Fruit fly (Drosophila melanogaster) whole organism, embryonic: ENCODE data around the gene CG32700.

ENCODE experiments used
- Ada2b ChIP-seq: fragments of 200-800 bp; sonication (Bioruptor generic); IDR thresholded peaks from 2 replicates; pipeline ENCODE4 v1.3.6; 2022; ENCODE audit warnings: missing biosample characterization, missing genetic modification characterization
- B-H1 ChIP-seq: fragments of 200-800 bp; sonication (Bioruptor generic); IDR thresholded peaks from 3 replicates; pipeline ENCODE4 v1.3.6; 2022; ENCODE audit warnings: missing biosample characterization, missing genetic modification characterization
- B-H2 ChIP-seq: fragments of 200-800 bp; sonication (Bioruptor generic); optimal IDR thresholded peaks from 2 replicates; lab custom pipeline; 2018; ENCODE audit warnings: missing biosample characterization, mild to moderate bottlenecking, missing genetic modification characterization
- CG10147 ChIP-seq: fragments of 200-800 bp; sonication (Bioruptor generic); optimal IDR thresholded peaks from 2 replicates; lab custom pipeline; 2019; ENCODE audit warnings: missing biosample characterization, mild to moderate bottlenecking, missing genetic modification characterization, moderate library complexity
- CG10431 ChIP-seq: fragments of 200-800 bp; sonication (Bioruptor generic); optimal IDR thresholded peaks from 3 replicates; lab custom pipeline; 2018; ENCODE audit warnings: missing biosample characterization, mild to moderate bottlenecking, missing genetic modification characterization
- CG11085 ChIP-seq: fragments of 200-800 bp; sonication (Bioruptor generic); IDR thresholded peaks from 2 replicates; pipeline ENCODE4 v1.3.6; 2022; ENCODE audit warnings: missing biosample characterization, missing genetic modification characterization
- CG12104 ChIP-seq: fragments of 200-800 bp; sonication (Bioruptor generic); optimal IDR thresholded peaks from 3 replicates; lab custom pipeline; 2016; ENCODE audit warnings: missing biosample characterization, missing genetic modification characterization
- CG12299 ChIP-seq: fragments of 200-800 bp; sonication (Bioruptor generic); optimal IDR thresholded peaks from 2 replicates; lab custom pipeline; 2018; ENCODE audit warnings: missing biosample characterization, mild to moderate bottlenecking, missing genetic modification characterization
- CG13123 ChIP-seq: fragments of 200-800 bp; sonication (Bioruptor generic); optimal IDR thresholded peaks from 2 replicates; lab custom pipeline; 2016; ENCODE audit warnings: missing biosample characterization, missing genetic modification characterization
- CG1529 ChIP-seq: fragments of 200-800 bp; sonication (Bioruptor generic); optimal IDR thresholded peaks from 3 replicates; lab custom pipeline; 2018; ENCODE audit warnings: missing biosample characterization, missing genetic modification characterization
- CG16779 ChIP-seq: fragments of 200-800 bp; sonication (Bioruptor generic); IDR thresholded peaks from 2 replicates; pipeline ENCODE4 v1.3.6; 2022; ENCODE audit warnings: missing biosample characterization, missing genetic modification characterization
- CG2129 ChIP-seq: fragments of 200-800 bp; sonication (Bioruptor generic); IDR thresholded peaks from 2 replicates; pipeline ENCODE4 v1.3.6; 2022; ENCODE audit warnings: missing biosample characterization, missing genetic modification characterization; ENCODE audit not compliant: partially characterized antibody
- CG30020 ChIP-seq: fragments of 200-800 bp; optimal IDR thresholded peaks from 2 replicates; lab custom pipeline; 2019; ENCODE audit warnings: missing biosample characterization, mild to moderate bottlenecking, missing genetic modification characterization, moderate library complexity
- CG3838 ChIP-seq: fragments of 200-800 bp; sonication (Bioruptor generic); optimal IDR thresholded peaks from 3 replicates; lab custom pipeline; 2016; ENCODE audit warnings: missing biosample characterization, missing genetic modification characterization
- CG3995 ChIP-seq: fragments of 200-800 bp; sonication (Bioruptor generic); optimal IDR thresholded peaks from 3 replicates; lab custom pipeline; 2016; ENCODE audit warnings: missing biosample characterization, missing genetic modification characterization
- CG4404 ChIP-seq: fragments of 200-800 bp; sonication (Bioruptor generic); IDR thresholded peaks from 2 replicates; pipeline ENCODE4 v1.3.6; 2022; ENCODE audit warnings: missing biosample characterization, missing genetic modification characterization
- CG4424 ChIP-seq: fragments of 200-800 bp; sonication (Bioruptor generic); optimal IDR thresholded peaks from 3 replicates; lab custom pipeline; 2016; ENCODE audit warnings: missing biosample characterization, missing genetic modification characterization
- CG4617 ChIP-seq: fragments of 200-800 bp; sonication (Bioruptor generic); optimal IDR thresholded peaks from 3 replicates; lab custom pipeline; 2016; ENCODE audit warnings: missing biosample characterization, missing genetic modification characterization, borderline replicate concordance
- CG6813 ChIP-seq: fragments of 200-800 bp; sonication (Bioruptor generic); optimal IDR thresholded peaks from 2 replicates; lab custom pipeline; 2017; ENCODE audit warnings: missing biosample characterization, missing genetic modification characterization, mild to moderate bottlenecking, moderate library complexity, missing genetic modification reagents
- CG7357 ChIP-seq: fragments of 200-800 bp; sonication (Bioruptor generic); IDR thresholded peaks from 3 replicates; pipeline ENCODE4 v1.3.6; 2022; ENCODE audit warnings: missing biosample characterization, missing genetic modification characterization
- CG8388 ChIP-seq: fragments of 200-800 bp; sonication (Bioruptor generic); optimal IDR thresholded peaks from 2 replicates; lab custom pipeline; 2019; ENCODE audit warnings: missing biosample characterization, mild to moderate bottlenecking, missing genetic modification characterization, moderate library complexity
- CG8765 ChIP-seq: fragments of 200-800 bp; sonication (Bioruptor generic); IDR thresholded peaks from 2 replicates; pipeline ENCODE4 v1.3.6; 2022; ENCODE audit warnings: missing biosample characterization, missing genetic modification characterization
- CG8944 ChIP-seq: fragments of 200-800 bp; sonication (Bioruptor generic); optimal IDR thresholded peaks from 3 replicates; lab custom pipeline; 2016; ENCODE audit warnings: missing biosample characterization, missing genetic modification characterization
- CHES-1-like ChIP-seq: fragments of 200-800 bp; sonication (Bioruptor generic); optimal IDR thresholded peaks from 2 replicates; lab custom pipeline; 2016; ENCODE audit warnings: missing biosample characterization, missing genetic modification characterization
- Doc3 ChIP-seq: fragments of 200-800 bp; sonication (Bioruptor generic); IDR thresholded peaks from 3 replicates; pipeline ENCODE4 v1.3.6; 2022; ENCODE audit warnings: missing biosample characterization, missing genetic modification characterization; ENCODE audit not compliant: partially characterized antibody
- Elba2 ChIP-seq: fragments of 200-800 bp; sonication (Bioruptor generic); optimal IDR thresholded peaks from 3 replicates; lab custom pipeline; 2016; ENCODE audit warnings: missing biosample characterization, missing genetic modification characterization
- HmgZ ChIP-seq: fragments of 200-800 bp; sonication (Bioruptor generic); optimal IDR thresholded peaks from 2 replicates; lab custom pipeline; 2018; ENCODE audit warnings: missing biosample characterization, mild to moderate bottlenecking, missing genetic modification characterization
- Hmr ChIP-seq: fragments of 200-800 bp; sonication (Bioruptor generic); optimal IDR thresholded peaks from 3 replicates; lab custom pipeline; 2017; ENCODE audit warnings: mild to moderate bottlenecking, missing biosample characterization, missing genetic modification reagents, missing genetic modification characterization
- Nf-YC ChIP-seq: fragments of 200-800 bp; optimal IDR thresholded peaks from 3 replicates; lab custom pipeline; 2019; ENCODE audit warnings: missing biosample characterization, mild to moderate bottlenecking, missing genetic modification characterization, moderate library complexity
- NfI ChIP-seq: fragments of 200-800 bp; sonication (Bioruptor generic); optimal IDR thresholded peaks from 3 replicates; lab custom pipeline; 2018; ENCODE audit warnings: missing biosample characterization, mild to moderate bottlenecking, missing genetic modification characterization, moderate library complexity
- Spps ChIP-seq: fragments of 200-800 bp; sonication (Bioruptor generic); optimal IDR thresholded peaks from 2 replicates; lab custom pipeline; 2018; ENCODE audit warnings: missing biosample characterization, mild to moderate bottlenecking, missing genetic modification characterization
- ash1 ChIP-seq: fragments of 200-800 bp; sonication (Bioruptor generic); optimal IDR thresholded peaks from 2 replicates; lab custom pipeline; 2018; ENCODE audit warnings: missing biosample characterization, mild to moderate bottlenecking, missing genetic modification characterization
- cato ChIP-seq: fragments of 200-800 bp; sonication (Bioruptor generic); optimal IDR thresholded peaks from 2 replicates; lab custom pipeline; 2016; ENCODE audit warnings: missing biosample characterization, missing genetic modification characterization, borderline replicate concordance
- chinmo ChIP-seq: fragments of 200-800 bp; sonication (Bioruptor generic); IDR thresholded peaks from 4 replicates; pipeline ENCODE4 v1.3.6; 2022; ENCODE audit warnings: missing biosample characterization, missing genetic modification characterization; ENCODE audit not compliant: partially characterized antibody
- crp ChIP-seq, 2 experiments: fragments of 200-800 bp; sonication (Bioruptor generic); optimal IDR thresholded peaks; 2 replicates in 1 of 2; 3 replicates in 1 of 2; lab custom pipeline; 2017; ENCODE audit warnings: missing biosample characterization in 2 of 2, missing genetic modification characterization in 2 of 2, mild to moderate bottlenecking in 1 of 2, moderate library complexity in 1 of 2
- fd64A ChIP-seq: fragments of 200-800 bp; sonication (Bioruptor generic); optimal IDR thresholded peaks from 3 replicates; lab custom pipeline; 2018; ENCODE audit warnings: missing biosample characterization, mild to moderate bottlenecking, missing genetic modification characterization
- lilli ChIP-seq: fragments of 200-800 bp; sonication (Bioruptor generic); optimal IDR thresholded peaks from 3 replicates; lab custom pipeline; 2016; ENCODE audit warnings: missing biosample characterization, missing genetic modification characterization
- mam ChIP-seq: fragments of 200-800 bp; sonication (Bioruptor generic); optimal IDR thresholded peaks from 3 replicates; lab custom pipeline; 2016; ENCODE audit warnings: missing biosample characterization, missing genetic modification characterization
- onecut ChIP-seq: fragments of 200-800 bp; sonication (Bioruptor generic); IDR thresholded peaks from 2 replicates; pipeline ENCODE4 v1.3.6; 2022; ENCODE audit warnings: missing biosample characterization, missing genetic modification characterization
- peb ChIP-seq: fragments of 200-800 bp; sonication (Bioruptor generic); IDR thresholded peaks from 2 replicates; pipeline ENCODE4 v1.3.6; 2022; ENCODE audit warnings: missing biosample characterization, missing genetic modification characterization
- phol ChIP-seq: fragments of 200-800 bp; sonication (Bioruptor generic); optimal IDR thresholded peaks from 3 replicates; lab custom pipeline; 2018; ENCODE audit warnings: missing biosample characterization, mild to moderate bottlenecking, missing genetic modification characterization, moderate library complexity
- schlank ChIP-seq: fragments of 200-800 bp; sonication (Bioruptor generic); optimal IDR thresholded peaks from 2 replicates; lab custom pipeline; 2018; ENCODE audit warnings: missing biosample characterization, mild to moderate bottlenecking, missing genetic modification characterization
- scrt ChIP-seq: fragments of 200-800 bp; sonication (Bioruptor generic); optimal IDR thresholded peaks from 2 replicates; lab custom pipeline; 2018; ENCODE audit warnings: missing biosample characterization, mild to moderate bottlenecking, missing genetic modification characterization, moderate library complexity
- sd ChIP-seq: fragments of 200-800 bp; sonication (Bioruptor generic); optimal IDR thresholded peaks from 3 replicates; lab custom pipeline; 2018; ENCODE audit warnings: missing biosample characterization, mild to moderate bottlenecking, missing genetic modification characterization, moderate library complexity
- sisA ChIP-seq: fragments of 200-800 bp; sonication (Bioruptor generic); IDR thresholded peaks from 2 replicates; pipeline ENCODE4 v1.3.6; 2022; ENCODE audit warnings: missing biosample characterization, missing genetic modification characterization
- tgo ChIP-seq: fragments of 200-800 bp; sonication (Bioruptor generic); IDR thresholded peaks from 3 replicates; pipeline ENCODE4 v1.3.6; 2022; ENCODE audit warnings: missing biosample characterization, missing genetic modification characterization
- tll ChIP-seq, 2 experiments: fragments of 200-800 bp in 1 of 2; fragments of >200 bp in 1 of 2; sonication (Bioruptor generic) in 1 of 2; optimal IDR thresholded peaks; 2 replicates each; lab custom pipeline; 2017 to 2019; ENCODE audit warnings: missing biosample characterization in 2 of 2, missing genetic modification characterization in 2 of 2, mild to moderate bottlenecking in 1 of 2, moderate library complexity in 1 of 2
- usp ChIP-seq: fragments of >200 bp; optimal IDR thresholded peaks from 2 replicates; lab custom pipeline; 2017; ENCODE audit warnings: missing biosample characterization, missing genetic modification characterization
- vnd ChIP-seq: fragments of 200-800 bp; sonication (Bioruptor generic); IDR thresholded peaks from 3 replicates; pipeline ENCODE4 v1.3.6; 2022; ENCODE audit warnings: missing biosample characterization, missing genetic modification characterization; ENCODE audit not compliant: partially characterized antibody

The CG32700 gene

DNA sequence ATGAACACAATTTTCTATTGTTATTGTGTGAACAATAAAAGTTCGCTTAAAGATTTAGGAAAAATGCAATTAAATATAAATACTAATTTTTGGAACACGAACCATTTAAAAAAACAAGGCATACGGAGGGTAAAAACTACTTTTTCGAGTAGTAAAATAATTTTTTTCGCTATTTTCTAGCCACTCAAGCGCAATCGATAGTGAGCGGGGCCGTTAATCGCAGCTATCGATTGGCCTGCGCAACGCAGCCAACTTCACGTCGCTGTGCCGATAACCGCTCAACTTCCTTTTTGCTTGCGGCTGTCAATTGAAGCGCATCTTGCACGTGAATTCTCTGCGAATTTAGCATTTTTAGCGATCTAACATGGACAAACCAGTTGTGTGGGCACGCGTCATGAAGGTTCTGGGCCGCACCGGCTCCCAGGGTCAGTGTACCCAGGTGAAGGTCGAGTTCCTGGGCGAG lies 3.7 kb upstream of the CG32700 start, which contains the start of gene RpS28b (continued):
- TF ChIP-seq CG3838 (GFP tag; lab: Kevin White, UChicago) (peak; percentile 77), CG4617 (GFP tag; lab: Kevin White, UChicago) (peak; percentile 57), peb (GFP tag; lab: Robert Waterston, UW) (peak; percentile 70), CG8944 (GFP tag; lab: Kevin White, UChicago) (peak; percentile 77), CG8765 (GFP tag; lab: Robert Waterston, UW) (peak; percentile 74), CG6813 (GFP tag; lab: Kevin White, UChicago) (peak; percentile 94), CG1529 (GFP tag; lab: Kevin White, UChicago) (peak; percentile 79), chinmo (GFP tag; lab: Robert Waterston, UW) (no peak), Doc3 (GFP tag; lab: Robert Waterston, UW) (peak; percentile 53; the same call in 2 of the 3 replicates), HmgZ (peak; percentile 63), crp (GFP tag; optimal IDR thresholded peaks at IDR 0.05; lab: Kevin White, UChicago) (peak in 1 of 2 experiments; percentile 56), CG30020 (peak; percentile 26), onecut (GFP tag; lab: Robert Waterston, UW) (peak; percentile 94), sd (tag; lab: Kevin White, UChicago) (peak; percentile 37), CG10147 (GFP tag; lab: Kevin White, UChicago) (peak; percentile 68), Spps (tag; lab: Kevin White, UChicago) (peak; percentile 42), CG12104 (peak; percentile 76), CG8388 (peak; percentile 54), vnd (GFP tag; lab: Robert Waterston, UW) (peak; percentile 72), CG16779 (GFP tag; lab: Robert Waterston, UW) (peak; percentile 88), CG11085 (GFP tag; lab: Robert Waterston, UW) (peak; percentile 96), cato (peak; percentile 49), CHES-1-like (GFP tag; lab: Kevin White, UChicago) (peak; percentile 88), scrt (peak; percentile 86), Ada2b (GFP tag; lab: Robert Waterston, UW) (peak; percentile 73), CG13123 (GFP tag; lab: Kevin White, UChicago) (peak; percentile 98), Nf-YC (tag; lab: Kevin White, UChicago) (peak; percentile 48), sisA (GFP tag; lab: Robert Waterston, UW) (peak; percentile 87), usp (GFP tag; lab: Kevin White, UChicago) (no peak), CG3995 (GFP tag; lab: Kevin White, UChicago) (peak; percentile 71), CG2129 (GFP tag; lab: Robert Waterston, UW) (peak; percentile 39; the same call in 1 of the 2 replicates), phol (tag; lab: Kevin White, UChicago) (peak; percentile 72), tll (GFP tag; optimal IDR thresholded peaks at IDR 0.05; lab: Kevin White, UChicago) (no peak), CG4404 (GFP tag; lab: Robert Waterston, UW) (peak; percentile 71), Hmr (GFP tag; lab: Kevin White, UChicago) (peak; percentile 95), lilli (peak; percentile 68), tgo (GFP tag; lab: Robert Waterston, UW) (peak; percentile 80), schlank (peak; percentile 96), fd64A (GFP tag; lab: Kevin White, UChicago) (peak; percentile 91), CG12299 (tag; lab: Kevin White, UChicago) (peak; percentile 69), Elba2 (GFP tag; lab: Kevin White, UChicago) (no peak), B-H2 (GFP tag; lab: Kevin White, UChicago) (peak; percentile 95), CG4424 (GFP tag; lab: Kevin White, UChicago) (peak; percentile 83), ash1 (GFP tag; lab: Kevin White, UChicago) (peak; percentile 93), NfI (GFP tag; lab: Kevin White, UChicago) (peak; percentile 96), CG10431 (peak; percentile 95), B-H1 (GFP tag; lab: Robert Waterston, UW) (peak; percentile 84; the same call in 2 of the 3 replicates), CG7357 (GFP tag; lab: Robert Waterston, UW) (peak; percentile 53; the same call in 2 of the 3 replicates), mam (peak; percentile 79)
